Fruit fly (Drosophila melanogaster) whole organism, pupa: Measurements from ENCODE around the gene gdl-ORF39.

Source experiments
- CG12605 ChIP-seq: fragments of 200-800 bp; sonication (Bioruptor generic); IDR thresholded peaks from 2 replicates; pipeline ENCODE4 v1.3.6; 2022; ENCODE audit warnings: missing biosample characterization, missing genetic modification characterization
- CG14655 ChIP-seq: fragments of 200-800 bp; sonication (Bioruptor generic); optimal IDR thresholded peaks from 3 replicates; lab custom pipeline; 2017; ENCODE audit warnings: mild to moderate bottlenecking, missing biosample characterization, missing genetic modification reagents, missing genetic modification characterization
- CG15710 ChIP-seq: fragments of 200-800 bp; sonication (Bioruptor generic); optimal IDR thresholded peaks from 2 replicates; lab custom pipeline; 2018; ENCODE audit warnings: missing biosample characterization, mild to moderate bottlenecking, missing genetic modification characterization, moderate library complexity
- CG17806 ChIP-seq: fragments of 200-800 bp; sonication (Bioruptor generic); optimal IDR thresholded peaks from 2 replicates; lab custom pipeline; 2018; ENCODE audit warnings: missing biosample characterization, mild to moderate bottlenecking, missing genetic modification characterization, moderate library complexity
- CG34367 ChIP-seq: fragments of 200-800 bp; sonication (Bioruptor generic); optimal IDR thresholded peaks from 2 replicates; lab custom pipeline; 2018; ENCODE audit warnings: missing biosample characterization, mild to moderate bottlenecking, missing genetic modification characterization
- CG4496 ChIP-seq: fragments of 200-800 bp; sonication (Bioruptor generic); IDR thresholded peaks from 3 replicates; pipeline ENCODE4 v1.3.6; 2022; ENCODE audit warnings: missing biosample characterization, missing genetic modification characterization
- CG8301 ChIP-seq: fragments of 200-800 bp; sonication (Bioruptor generic); optimal IDR thresholded peaks from 2 replicates; lab custom pipeline; 2018; ENCODE audit warnings: missing biosample characterization, mild to moderate bottlenecking, missing genetic modification characterization
- EcR ChIP-seq: fragments of 200-800 bp; sonication (Bioruptor generic); optimal IDR thresholded peaks from 3 replicates; lab custom pipeline; 2019; ENCODE audit warnings: missing biosample characterization, missing genetic modification characterization, mild to moderate bottlenecking, moderate library complexity, missing genetic modification reagents
- Pif1A ChIP-seq: fragments of 200-800 bp; sonication (Bioruptor generic); optimal IDR thresholded peaks from 3 replicates; lab custom pipeline; 2016; ENCODE audit warnings: missing biosample characterization, missing genetic modification characterization
- Snoo ChIP-seq: fragments of 200-800 bp; sonication (Bioruptor generic); optimal IDR thresholded peaks from 3 replicates; lab custom pipeline; 2017; ENCODE audit warnings: missing biosample characterization, mild to moderate bottlenecking, missing genetic modification characterization, inconsistent platforms
- fd96Ca ChIP-seq: fragments of 200-800 bp; sonication (Bioruptor generic); IDR thresholded peaks from 3 replicates; pipeline ENCODE4 v1.3.6; 2022; ENCODE audit warnings: missing biosample characterization, missing genetic modification characterization
- gl ChIP-seq: fragments of 200-800 bp; sonication (Bioruptor generic); optimal IDR thresholded peaks from 2 replicates; lab custom pipeline; 2018; ENCODE audit warnings: missing biosample characterization, mild to moderate bottlenecking, missing genetic modification characterization

dm6 chr3L:15520320-15520719 is 11.1 kb downstream of the gdl-ORF39 start, which contains the start of gene yellow-k:
- TF ChIP-seq CG4496 (GFP tag; lab: Robert Waterston, UW) (no peak), Pif1A (GFP tag; lab: Kevin White, UChicago) (no peak), Snoo (no peak), EcR (GFP tag; lab: Kevin White, UChicago) (no peak), CG8301 (tag; lab: Kevin White, UChicago) (no peak), CG17806 (tag; lab: Kevin White, UChicago) (no peak), CG12605 (no peak), CG14655 (GFP tag; lab: Kevin White, UChicago) (no peak), fd96Ca (GFP tag; lab: Robert Waterston, UW) (no peak), gl (tag; lab: Kevin White, UChicago) (no peak), CG34367 (tag; lab: Kevin White, UChicago) (no peak), CG15710 (tag; lab: Kevin White, UChicago) (no peak)
